Fruit fly (Drosophila melanogaster) whole organism, wandering third instar larva: ENCODE measurements around the gene CG11839.
A peak's percentile ranks its signal among the peaks of the same experiment; 100 is the strongest.

Experiments
- Vsx2 ChIP-seq: fragments of 200-300, 225-300 bp; sonication (Bioruptor generic); optimal IDR thresholded peaks from 2 replicates; lab custom pipeline; 2018; ENCODE audit warnings: missing biosample characterization, missing genetic modification characterization; ENCODE audit not compliant: partially characterized antibody
- br ChIP-seq: fragments of 200-800 bp; sonication (Bioruptor generic); optimal IDR thresholded peaks from 2 replicates; lab custom pipeline; 2016; ENCODE audit warnings: missing biosample characterization, missing genetic modification characterization
- brk ChIP-seq: fragments of 200-800 bp; sonication (Bioruptor generic); optimal IDR thresholded peaks from 2 replicates; lab custom pipeline; 2016; ENCODE audit warnings: missing biosample characterization, mild to moderate bottlenecking, missing genetic modification characterization
- jim ChIP-seq: fragments of 175-275, 200-325 bp; sonication (Bioruptor generic); optimal IDR thresholded peaks from 2 replicates; lab custom pipeline; 2016; ENCODE audit warnings: missing biosample characterization, mild to moderate bottlenecking, missing genetic modification characterization

DNA sequence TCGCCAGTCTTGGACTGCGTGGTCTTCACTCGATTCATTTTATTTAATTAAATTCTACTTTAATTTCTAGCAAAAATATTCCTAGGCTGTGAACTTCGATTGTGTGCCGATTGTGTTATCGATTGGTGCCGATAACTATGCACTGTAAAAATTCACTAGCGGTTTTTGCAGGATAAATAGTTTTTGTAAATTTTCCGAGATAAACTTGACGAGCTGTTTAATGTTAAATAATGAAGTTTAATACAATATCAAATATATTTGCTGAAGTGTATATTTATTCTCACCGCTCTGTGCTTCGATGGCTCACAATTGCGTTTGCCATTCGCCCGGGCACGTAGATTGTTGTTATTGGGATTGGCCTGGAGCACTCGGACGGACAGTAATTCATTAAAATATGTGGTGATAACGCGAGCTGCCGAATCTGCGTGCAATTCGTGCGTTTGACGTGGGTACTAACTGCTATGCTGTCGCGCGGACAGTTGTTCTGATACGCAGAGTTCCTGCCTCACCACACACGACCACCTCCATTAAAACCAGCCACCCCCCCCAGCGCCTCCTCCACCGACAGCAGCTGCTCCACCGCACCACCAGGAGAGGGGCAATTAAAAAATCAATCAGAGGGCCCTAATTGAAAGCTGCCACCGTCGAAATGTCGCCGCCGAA lies 44.7 kb upstream of the CG11839 start, which contains the start of the genes EMC6 and Hr96:
- peak; percentile 54 for TF ChIP-seq Vsx2
- TF ChIP-seq jim (GFP tag; lab: Kevin White, UChicago), result peak; percentile 70
- peak; percentile 93 for TF ChIP-seq br (GFP tag; lab: Kevin White, UChicago)
- TF ChIP-seq brk (GFP tag; lab: Kevin White, UChicago), result no peak
